Worm (Caenorhabditis elegans) whole organism, late embryonic: ENCODE measurements around the gene lin-48.

Source experiments
- C38D4.7 ChIP-seq: fragments of 200-800 bp; sonication (Bioruptor generic); optimal IDR thresholded peaks from 2 replicates; lab custom pipeline; 2018; ENCODE audit warnings: mild to moderate bottlenecking, missing genetic modification characterization, moderate library complexity, missing compliant biosample characterization
- F13H6.1 ChIP-seq: sonication (generic microtip); optimal IDR thresholded peaks from 2 replicates; lab custom pipeline; 2016; ENCODE audit warnings: missing genetic modification characterization, missing compliant biosample characterization
- ahr-1 ChIP-seq: sonication (generic microtip); optimal IDR thresholded peaks from 2 replicates; lab custom pipeline; 2016; ENCODE audit warnings: missing genetic modification characterization, missing compliant biosample characterization
- ceh-14 ChIP-seq: sonication (generic microtip); optimal IDR thresholded peaks from 2 replicates; lab custom pipeline; 2016; ENCODE audit warnings: missing genotype, missing genetic modification characterization, missing compliant biosample characterization
- ceh-18 ChIP-seq: sonication (generic microtip); optimal IDR thresholded peaks from 2 replicates; lab custom pipeline; 2016; ENCODE audit warnings: missing genetic modification characterization, missing compliant biosample characterization
- ceh-19 ChIP-seq: fragments of 200-800 bp; sonication (Bioruptor generic); optimal IDR thresholded peaks from 2 replicates; lab custom pipeline; 2018; ENCODE audit warnings: mild to moderate bottlenecking, missing genetic modification characterization, missing compliant biosample characterization
- ceh-22 ChIP-seq: sonication (generic microtip); optimal IDR thresholded peaks from 2 replicates; lab custom pipeline; 2017; ENCODE audit warnings: missing biosample characterization, missing genetic modification characterization
- ceh-30 ChIP-seq: fragments of 150-350 bp; optimal IDR thresholded peaks from 2 replicates; lab custom pipeline; 2014; ENCODE audit warnings: missing biosample characterization, missing genetic modification characterization
- ceh-31 ChIP-seq: sonication (generic microtip); optimal IDR thresholded peaks from 2 replicates; lab custom pipeline; 2016; ENCODE audit warnings: missing genetic modification characterization, missing compliant biosample characterization
- ceh-34 ChIP-seq: sonication (generic microtip); optimal IDR thresholded peaks from 2 replicates; lab custom pipeline; 2016; ENCODE audit warnings: mild to moderate bottlenecking, missing genetic modification characterization, missing compliant biosample characterization
- ceh-48 ChIP-seq: sonication (generic microtip); optimal IDR thresholded peaks from 2 replicates; lab custom pipeline; 2016; ENCODE audit warnings: missing genetic modification characterization, inconsistent platforms, missing compliant biosample characterization
- ceh-6 ChIP-seq: fragments of 200-800 bp; sonication (Bioruptor generic); optimal IDR thresholded peaks from 2 replicates; lab custom pipeline; 2018; ENCODE audit warnings: mild to moderate bottlenecking, missing genetic modification characterization, missing compliant biosample characterization
- ceh-9 ChIP-seq: sonication (generic microtip); optimal IDR thresholded peaks from 2 replicates; lab custom pipeline; 2016; ENCODE audit warnings: mild to moderate bottlenecking, missing genetic modification characterization, inconsistent platforms, missing compliant biosample characterization
- dmd-4 ChIP-seq: sonication (generic microtip); optimal IDR thresholded peaks from 2 replicates; lab custom pipeline; 2016; ENCODE audit warnings: borderline replicate concordance, missing genetic modification characterization, missing compliant biosample characterization
- elt-2 ChIP-seq: sonication (generic microtip); optimal IDR thresholded peaks from 2 replicates; lab custom pipeline; 2016; ENCODE audit warnings: missing genetic modification reagents, missing genetic modification characterization, missing compliant biosample characterization
- elt-4 ChIP-seq: sonication (generic microtip); optimal IDR thresholded peaks from 2 replicates; lab custom pipeline; 2016; ENCODE audit warnings: missing genetic modification characterization, missing compliant biosample characterization
- eyg-1 ChIP-seq: sonication (generic microtip); optimal IDR thresholded peaks from 2 replicates; lab custom pipeline; 2016; ENCODE audit warnings: missing genotype, missing genetic modification characterization, missing compliant biosample characterization
- fax-1 ChIP-seq: sonication (generic microtip); optimal IDR thresholded peaks from 2 replicates; lab custom pipeline; 2016; ENCODE audit warnings: missing genotype, missing genetic modification characterization, missing compliant biosample characterization
- fkh-10 ChIP-seq: fragments of 150-350 bp; optimal IDR thresholded peaks from 2 replicates; lab custom pipeline; 2014; ENCODE audit warnings: missing biosample characterization, missing genetic modification reagents, missing genetic modification characterization
- hlh-13 ChIP-seq: fragments of 200-800 bp; sonication (Bioruptor generic); optimal IDR thresholded peaks from 2 replicates; lab custom pipeline; 2018; ENCODE audit warnings: mild to moderate bottlenecking, missing genetic modification characterization, missing compliant biosample characterization
- hlh-30 ChIP-seq: sonication (generic microtip); optimal IDR thresholded peaks from 2 replicates; lab custom pipeline; 2017; ENCODE audit warnings: antibody characterized with exemption, missing genetic modification characterization, missing compliant biosample characterization; ENCODE audit not compliant: insufficient read depth
- hlh-8 ChIP-seq: sonication (generic microtip); optimal IDR thresholded peaks from 2 replicates; lab custom pipeline; 2016; ENCODE audit warnings: missing genotype, missing genetic modification characterization, missing compliant biosample characterization
- lin-11 ChIP-seq: fragments of 200-800 bp; sonication (Bioruptor generic); optimal IDR thresholded peaks from 2 replicates; lab custom pipeline; 2018; ENCODE audit warnings: mild to moderate bottlenecking, missing genetic modification characterization, missing compliant biosample characterization
- madf-2 ChIP-seq: sonication (generic microtip); optimal IDR thresholded peaks from 2 replicates; lab custom pipeline; 2017; ENCODE audit warnings: missing genetic modification characterization, missing compliant biosample characterization
- mec-3 ChIP-seq: sonication (generic microtip); optimal IDR thresholded peaks from 2 replicates; lab custom pipeline; 2016; ENCODE audit warnings: borderline replicate concordance, missing genetic modification characterization, missing compliant biosample characterization
- nfya-1 ChIP-seq: sonication (generic microtip); optimal IDR thresholded peaks from 2 replicates; lab custom pipeline; 2017; ENCODE audit warnings: missing genetic modification characterization, mild to moderate bottlenecking, missing compliant biosample characterization, antibody characterized with exemption, moderate library complexity
- nhr-232 ChIP-seq: sonication (generic microtip); optimal IDR thresholded peaks from 2 replicates; lab custom pipeline; 2016; ENCODE audit warnings: missing genetic modification characterization, missing compliant biosample characterization
- npax-4 ChIP-seq: sonication (generic microtip); optimal IDR thresholded peaks from 2 replicates; lab custom pipeline; 2016; ENCODE audit warnings: missing genetic modification characterization, missing compliant biosample characterization
- odd-2 ChIP-seq: sonication (generic microtip); optimal IDR thresholded peaks from 2 replicates; lab custom pipeline; 2017; ENCODE audit warnings: antibody characterized with exemption, mild to moderate bottlenecking, missing genetic modification characterization, missing compliant biosample characterization
- pax-1 ChIP-seq: fragments of 150-350 bp; optimal IDR thresholded peaks from 2 replicates; lab custom pipeline; 2014; ENCODE audit warnings: missing biosample characterization, missing genetic modification characterization
- pha-2 ChIP-seq: sonication (generic microtip); optimal IDR thresholded peaks from 2 replicates; lab custom pipeline; 2017; ENCODE audit warnings: mild to moderate bottlenecking, missing genetic modification characterization, missing compliant biosample characterization
- pha-4 ChIP-seq: fragments of 150-350 bp; optimal IDR thresholded peaks from 2 replicates; lab custom pipeline; 2018; ENCODE audit warnings: missing biosample characterization, missing genetic modification reagents, missing genetic modification characterization
- pqm-1 ChIP-seq: sonication (generic microtip); optimal IDR thresholded peaks from 2 replicates; lab custom pipeline; 2016; ENCODE audit warnings: missing genetic modification characterization, missing compliant biosample characterization
- ref-2 ChIP-seq: sonication (generic microtip); optimal IDR thresholded peaks from 2 replicates; lab custom pipeline; 2016; ENCODE audit warnings: missing genetic modification characterization, missing compliant biosample characterization
- sdc-2 ChIP-seq: sonication (generic microtip); optimal IDR thresholded peaks from 2 replicates; lab custom pipeline; 2016; ENCODE audit warnings: missing genotype, missing genetic modification characterization, missing compliant biosample characterization
- syd-9 ChIP-seq: sonication (generic microtip); optimal IDR thresholded peaks from 2 replicates; lab custom pipeline; 2016; ENCODE audit warnings: mild to moderate bottlenecking, missing genetic modification characterization, moderate library complexity, missing compliant biosample characterization
- ttx-3 ChIP-seq: sonication (generic microtip); optimal IDR thresholded peaks from 2 replicates; lab custom pipeline; 2016; ENCODE audit warnings: missing genetic modification reagents, missing genetic modification characterization, missing compliant biosample characterization
- unc-3 ChIP-seq, 2 experiments: fragments of 200-800 bp in 1 of 2; sonication (Bioruptor generic) in 1 of 2; sonication (generic microtip) in 1 of 2; conservative IDR thresholded peaks in 1 of 2; optimal IDR thresholded peaks in 1 of 2; 2 replicates each; pipeline versions ENCODE4 v1.3.6 to Lab custom; 2016 to 2022; ENCODE audit warnings: missing compliant biosample characterization in 2 of 2, missing genetic modification characterization in 2 of 2, missing genetic modification reagents in 1 of 2
- unc-42 ChIP-seq: sonication (generic microtip); optimal IDR thresholded peaks from 2 replicates; lab custom pipeline; 2016; ENCODE audit warnings: missing genotype, missing genetic modification characterization, missing compliant biosample characterization
- unc-55 ChIP-seq: sonication (generic microtip); optimal IDR thresholded peaks from 2 replicates; lab custom pipeline; 2017; ENCODE audit warnings: missing biosample characterization, missing genetic modification reagents, missing genetic modification characterization
- zip-5 ChIP-seq: sonication (generic microtip); optimal IDR thresholded peaks from 2 replicates; lab custom pipeline; 2016; ENCODE audit warnings: missing genetic modification characterization, missing compliant biosample characterization
- ztf-16 ChIP-seq: sonication (generic microtip); optimal IDR thresholded peaks from 2 replicates; lab custom pipeline; 2017; ENCODE audit warnings: missing genetic modification characterization, missing compliant biosample characterization

lin-48 gene

DNA sequence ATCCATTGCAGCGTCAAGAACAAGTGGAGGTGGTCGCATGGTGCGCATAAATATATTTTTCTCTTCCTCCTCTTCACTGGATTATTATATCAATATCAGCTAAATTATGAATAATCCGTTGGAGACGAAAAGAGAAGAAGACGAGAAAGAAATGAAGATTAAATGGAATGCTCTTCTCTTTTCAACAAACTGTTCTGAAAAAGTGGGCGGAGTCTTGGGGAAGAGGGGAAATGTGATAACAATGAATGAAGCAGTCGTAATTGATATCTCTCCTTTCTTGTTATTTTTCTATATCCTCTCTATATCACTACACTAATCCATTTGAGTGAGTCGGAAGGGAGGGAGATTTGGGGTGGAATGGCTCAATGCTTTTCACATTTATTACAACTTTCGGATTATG, 14.1 kb downstream of the lin-48 start, which contains the start of gene arcp-1:
Gene arcp-1 (minus strand): TSS at position 101 of the 400 bp plus-strand sequence.
- no peak for TF ChIP-seq pqm-1
- no peak for TF ChIP-seq nfya-1 (tag; lab: Kevin White, UChicago)
- TF ChIP-seq hlh-13 (GFP tag; lab: Kevin White, UChicago), result no peak
- TF ChIP-seq hlh-30, result no peak
- no peak for TF ChIP-seq pha-2
- TF ChIP-seq sdc-2, result no peak
- no peak for TF ChIP-seq fax-1 (tag; lab: Kevin White, UChicago)
- no peak for TF ChIP-seq mec-3 (tag; lab: Kevin White, UChicago)
- TF ChIP-seq ceh-30, result no peak
- no peak for TF ChIP-seq elt-4 (tag; lab: Kevin White, UChicago)
- no peak for TF ChIP-seq fkh-10 (GFP tag; lab: Kevin White, UChicago)
- TF ChIP-seq dmd-4 (tag; lab: Kevin White, UChicago), result no peak
- TF ChIP-seq ceh-48 (tag; lab: Kevin White, UChicago), result no peak
- TF ChIP-seq ahr-1 (tag; lab: Kevin White, UChicago), result no peak
- TF ChIP-seq pax-1 (tag; lab: Kevin White, UChicago), result no peak

DNA sequence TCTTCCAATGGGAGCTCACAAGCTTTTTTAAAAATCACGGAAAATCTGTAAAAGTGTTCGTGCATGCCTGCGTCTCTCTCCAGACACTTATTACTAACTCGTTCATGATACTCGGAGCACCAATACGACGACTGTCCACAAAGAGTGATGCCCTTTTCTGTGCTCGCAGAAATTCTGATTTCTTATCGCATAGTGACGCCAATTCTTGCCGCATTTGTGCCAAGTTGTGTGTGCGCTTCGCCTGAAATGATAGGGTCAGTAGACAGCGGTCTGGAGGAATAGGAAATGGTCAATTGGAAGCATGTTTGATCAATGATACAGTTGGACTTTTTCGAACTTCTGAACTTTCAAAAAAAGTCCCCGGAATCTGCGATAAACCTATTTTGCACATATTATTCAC, 18.8 kb downstream of the lin-48 start:
- TF ChIP-seq ceh-22 (tag; lab: Kevin White, UChicago) (no peak), elt-2 (tag; lab: Kevin White, UChicago) (peak; percentile 26)

- TF ChIP-seq ztf-16 (no peak), unc-3 (GFP tag; conservative IDR thresholded peaks at IDR 0.05; lab: Robert Waterston, UW) (no peak), unc-3 (tag; optimal IDR thresholded peaks at IDR 0.05; lab: Kevin White, UChicago) (no peak), sdc-2 (no peak), unc-55 (GFP tag; lab: Kevin White, UChicago) (no peak), ceh-30 (no peak), C38D4.7 (GFP tag; lab: Kevin White, UChicago) (no peak), ceh-31 (tag; lab: Kevin White, UChicago) (no peak), fax-1 (tag; lab: Kevin White, UChicago) (no peak), F13H6.1 (no peak), ref-2 (tag; lab: Kevin White, UChicago) (no peak)
Measured at ce11 chrIII:3764584-3764983, 19.3 kb downstream of the lin-48 start.

DNA sequence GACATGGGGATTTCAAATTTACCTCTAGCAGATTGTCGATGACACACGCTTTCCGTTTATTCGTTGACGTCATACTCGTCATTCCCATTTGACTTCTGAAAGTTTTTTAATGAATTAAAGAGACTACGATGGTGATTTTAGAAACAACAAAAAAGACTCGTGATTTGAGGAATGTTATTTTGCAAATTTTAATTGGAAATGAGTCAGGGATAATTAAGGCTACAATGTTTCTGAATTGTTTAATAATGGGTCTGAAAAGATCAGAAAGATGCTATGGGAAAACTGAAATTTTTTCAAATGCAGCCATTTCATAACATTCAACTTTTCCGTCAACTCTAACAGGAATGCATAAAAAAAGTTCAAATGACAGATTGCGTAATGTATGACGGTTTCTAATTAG, 20.2 kb downstream of the lin-48 start, which contains the start of gene C44F1.1:
Gene C44F1.1 (minus strand): TSS at position 101 of the 400 bp plus-strand sequence.
- no peak for TF ChIP-seq ceh-9 (tag; lab: Kevin White, UChicago)
- no peak for TF ChIP-seq pha-4 (tag; lab: Kevin White, UChicago)
- no peak for TF ChIP-seq hlh-8

ce11 chrIII:3768200-3768599, 23.0 kb downstream of the lin-48 start, which contains the start of gene gmeb-3:
gmeb-3 (plus strand) TSS chrIII:3768500.
- TF ChIP-seq eyg-1 (tag; lab: Kevin White, UChicago) (no peak), ceh-19 (no peak), ceh-6 (GFP tag; lab: Kevin White, UChicago) (no peak), nfya-1 (tag; lab: Kevin White, UChicago) (no peak), odd-2 (tag; lab: Kevin White, UChicago) (no peak), syd-9 (tag; lab: Kevin White, UChicago) (no peak), ceh-14 (tag; lab: Kevin White, UChicago) (no peak), hlh-8 (no peak), pax-1 (tag; lab: Kevin White, UChicago) (no peak), madf-2 (tag; lab: Kevin White, UChicago) (no peak), unc-42 (tag; lab: Kevin White, UChicago) (no peak), pqm-1 (no peak), nhr-232 (tag; lab: Kevin White, UChicago) (no peak), dmd-4 (tag; lab: Kevin White, UChicago) (no peak), ceh-18 (tag; lab: Kevin White, UChicago) (no peak), lin-11 (tag; lab: Kevin White, UChicago) (no peak), ttx-3 (no peak), zip-5 (tag; lab: Kevin White, UChicago) (no peak), npax-4 (tag; lab: Kevin White, UChicago) (no peak), ceh-34 (tag; lab: Kevin White, UChicago) (no peak)
